Worm (Caenorhabditis elegans): Measurements from ENCODE around the gene R144.6.

DNA sequence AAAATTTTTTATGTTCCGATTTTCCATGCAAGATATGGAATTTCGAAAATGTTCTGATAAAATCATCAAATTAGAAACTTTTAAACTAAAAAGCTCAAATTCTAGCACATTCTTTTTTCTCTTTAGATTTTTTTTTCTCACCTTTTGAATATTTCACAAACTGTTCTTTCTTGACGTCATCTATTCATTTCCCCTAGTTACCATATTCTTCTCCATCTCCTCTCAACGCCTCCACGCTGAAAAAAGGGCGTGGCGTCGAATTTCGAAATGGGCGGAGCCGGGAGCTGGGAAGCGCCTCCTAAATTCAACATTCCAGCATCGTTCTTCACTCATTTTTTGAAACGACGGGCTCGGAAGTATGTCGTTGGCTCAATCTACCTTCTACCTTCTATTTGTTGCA lies 37.6 kb upstream of the R144.6 start, which contains the start of gene nlp-43:
- TF ChIP-seq ceh-18 (tag; optimal IDR thresholded peaks at IDR 0.05) (no peak), hlh-30 (tag; optimal IDR thresholded peaks at IDR 0.05; ENCODE audit: insufficient read depth) (no peak), sdc-2 (tag; optimal IDR thresholded peaks at IDR 0.05) (no peak), eyg-1 (tag; optimal IDR thresholded peaks at IDR 0.05) (no peak), lim-6 (tag; optimal IDR thresholded peaks at IDR 0.05) (no peak), ceh-22 (tag; optimal IDR thresholded peaks at IDR 0.05) (no peak)

Measured in whole organism, late embryonic.